Worm (Caenorhabditis elegans) whole organism, late embryonic: Measurements from ENCODE around the gene C35B1.4.

Source experiments
- C08G9.2 ChIP-seq: sonication (generic microtip); optimal IDR thresholded peaks from 2 replicates; lab custom pipeline; 2016; ENCODE audit warnings: mild to moderate bottlenecking, missing genetic modification characterization, moderate library complexity, missing compliant biosample characterization
- K02D7.2 ChIP-seq: sonication (generic microtip); optimal IDR thresholded peaks from 2 replicates; lab custom pipeline; 2017; ENCODE audit warnings: mild to moderate bottlenecking, missing genetic modification characterization, missing compliant biosample characterization
- K09A11.1 ChIP-seq: sonication (generic microtip); optimal IDR thresholded peaks from 2 replicates; lab custom pipeline; 2017; ENCODE audit warnings: antibody characterized with exemption, mild to moderate bottlenecking, missing genetic modification characterization, missing compliant biosample characterization; ENCODE audit not compliant: insufficient read depth
- Y22D7AL.16 ChIP-seq: sonication (generic microtip); optimal IDR thresholded peaks from 2 replicates; lab custom pipeline; 2016; ENCODE audit warnings: missing genetic modification characterization, missing compliant biosample characterization
- ama-1 ChIP-seq: fragments of 150-350 bp; optimal IDR thresholded peaks from 2 replicates; lab custom pipeline; 2014
- ceh-14 ChIP-seq: sonication (generic microtip); optimal IDR thresholded peaks from 2 replicates; lab custom pipeline; 2016; ENCODE audit warnings: missing genotype, missing genetic modification characterization, missing compliant biosample characterization
- ceh-19 ChIP-seq: fragments of 200-800 bp; sonication (Bioruptor generic); optimal IDR thresholded peaks from 2 replicates; lab custom pipeline; 2018; ENCODE audit warnings: mild to moderate bottlenecking, missing genetic modification characterization, missing compliant biosample characterization
- ceh-24 ChIP-seq: sonication (generic microtip); optimal IDR thresholded peaks from 2 replicates; lab custom pipeline; 2016; ENCODE audit warnings: mild to moderate bottlenecking, missing genetic modification characterization, missing compliant biosample characterization
- ceh-31 ChIP-seq: sonication (generic microtip); optimal IDR thresholded peaks from 2 replicates; lab custom pipeline; 2016; ENCODE audit warnings: missing genetic modification characterization, missing compliant biosample characterization
- ceh-48 ChIP-seq: sonication (generic microtip); optimal IDR thresholded peaks from 2 replicates; lab custom pipeline; 2016; ENCODE audit warnings: missing genetic modification characterization, inconsistent platforms, missing compliant biosample characterization
- ceh-6 ChIP-seq: fragments of 200-800 bp; sonication (Bioruptor generic); optimal IDR thresholded peaks from 2 replicates; lab custom pipeline; 2018; ENCODE audit warnings: mild to moderate bottlenecking, missing genetic modification characterization, missing compliant biosample characterization
- ceh-9 ChIP-seq: sonication (generic microtip); optimal IDR thresholded peaks from 2 replicates; lab custom pipeline; 2016; ENCODE audit warnings: mild to moderate bottlenecking, missing genetic modification characterization, inconsistent platforms, missing compliant biosample characterization
- che-1 ChIP-seq: sonication (generic microtip); optimal IDR thresholded peaks from 2 replicates; lab custom pipeline; 2016; ENCODE audit warnings: mild to moderate bottlenecking, missing genetic modification characterization, missing compliant biosample characterization
- dmd-4 ChIP-seq: sonication (generic microtip); optimal IDR thresholded peaks from 2 replicates; lab custom pipeline; 2016; ENCODE audit warnings: borderline replicate concordance, missing genetic modification characterization, missing compliant biosample characterization
- dve-1 ChIP-seq: sonication (generic microtip); optimal IDR thresholded peaks from 2 replicates; lab custom pipeline; 2017; ENCODE audit warnings: antibody characterized with exemption, mild to moderate bottlenecking, missing genetic modification characterization, missing compliant biosample characterization
- elt-2 ChIP-seq: sonication (generic microtip); optimal IDR thresholded peaks from 2 replicates; lab custom pipeline; 2016; ENCODE audit warnings: missing genetic modification reagents, missing genetic modification characterization, missing compliant biosample characterization
- ets-4 ChIP-seq: sonication (generic microtip); optimal IDR thresholded peaks from 2 replicates; lab custom pipeline; 2016; ENCODE audit warnings: missing genetic modification characterization, missing compliant biosample characterization
- fax-1 ChIP-seq: sonication (generic microtip); optimal IDR thresholded peaks from 2 replicates; lab custom pipeline; 2016; ENCODE audit warnings: missing genotype, missing genetic modification characterization, missing compliant biosample characterization
- fkh-6 ChIP-seq: sonication (generic microtip); optimal IDR thresholded peaks from 2 replicates; lab custom pipeline; 2016; ENCODE audit warnings: missing genetic modification characterization, missing compliant biosample characterization
- hlh-30 ChIP-seq: sonication (generic microtip); optimal IDR thresholded peaks from 2 replicates; lab custom pipeline; 2017; ENCODE audit warnings: antibody characterized with exemption, missing genetic modification characterization, missing compliant biosample characterization; ENCODE audit not compliant: insufficient read depth
- hlh-6 ChIP-seq: sonication (generic microtip); optimal IDR thresholded peaks from 2 replicates; lab custom pipeline; 2016; ENCODE audit warnings: missing genotype, missing genetic modification characterization, missing compliant biosample characterization
- hlh-8 ChIP-seq: sonication (generic microtip); optimal IDR thresholded peaks from 2 replicates; lab custom pipeline; 2016; ENCODE audit warnings: missing genotype, missing genetic modification characterization, missing compliant biosample characterization
- mec-3 ChIP-seq: sonication (generic microtip); optimal IDR thresholded peaks from 2 replicates; lab custom pipeline; 2016; ENCODE audit warnings: borderline replicate concordance, missing genetic modification characterization, missing compliant biosample characterization
- nhr-232 ChIP-seq: sonication (generic microtip); optimal IDR thresholded peaks from 2 replicates; lab custom pipeline; 2016; ENCODE audit warnings: missing genetic modification characterization, missing compliant biosample characterization
- npax-4 ChIP-seq: sonication (generic microtip); optimal IDR thresholded peaks from 2 replicates; lab custom pipeline; 2016; ENCODE audit warnings: missing genetic modification characterization, missing compliant biosample characterization
- odd-2 ChIP-seq: sonication (generic microtip); optimal IDR thresholded peaks from 2 replicates; lab custom pipeline; 2017; ENCODE audit warnings: antibody characterized with exemption, mild to moderate bottlenecking, missing genetic modification characterization, missing compliant biosample characterization
- pag-3 ChIP-seq: sonication (generic microtip); optimal IDR thresholded peaks from 2 replicates; lab custom pipeline; 2016; ENCODE audit warnings: missing compliant biosample characterization, missing genetic modification characterization, borderline replicate concordance
- pax-1 ChIP-seq: fragments of 150-350 bp; optimal IDR thresholded peaks from 2 replicates; lab custom pipeline; 2014; ENCODE audit warnings: missing biosample characterization, missing genetic modification characterization
- pha-4 ChIP-seq: fragments of 150-350 bp; optimal IDR thresholded peaks from 2 replicates; lab custom pipeline; 2018; ENCODE audit warnings: missing biosample characterization, missing genetic modification reagents, missing genetic modification characterization
- pros-1 ChIP-seq: fragments of 150-350 bp; optimal IDR thresholded peaks from 2 replicates; lab custom pipeline; 2014; ENCODE audit warnings: missing biosample characterization, missing genetic modification reagents, missing genetic modification characterization
- ref-2 ChIP-seq: sonication (generic microtip); optimal IDR thresholded peaks from 2 replicates; lab custom pipeline; 2016; ENCODE audit warnings: missing genetic modification characterization, missing compliant biosample characterization
- sox-2 ChIP-seq: fragments of 200-800 bp; sonication (Bioruptor generic); IDR thresholded peaks from 2 replicates; pipeline ENCODE4 v1.3.6; 2022; ENCODE audit warnings: missing genetic modification reagents, missing genetic modification characterization, missing compliant biosample characterization
- tbx-7 ChIP-seq: sonication (generic microtip); optimal IDR thresholded peaks from 2 replicates; lab custom pipeline; 2016; ENCODE audit warnings: missing genotype, missing genetic modification characterization, missing compliant biosample characterization
- unc-3 ChIP-seq, 2 experiments: fragments of 200-800 bp in 1 of 2; sonication (Bioruptor generic) in 1 of 2; sonication (generic microtip) in 1 of 2; conservative IDR thresholded peaks in 1 of 2; optimal IDR thresholded peaks in 1 of 2; 2 replicates each; pipeline versions ENCODE4 v1.3.6 to Lab custom; 2016 to 2022; ENCODE audit warnings: missing compliant biosample characterization in 2 of 2, missing genetic modification characterization in 2 of 2, missing genetic modification reagents in 1 of 2
- unc-55 ChIP-seq: sonication (generic microtip); optimal IDR thresholded peaks from 2 replicates; lab custom pipeline; 2017; ENCODE audit warnings: missing biosample characterization, missing genetic modification reagents, missing genetic modification characterization
- zip-5 ChIP-seq: sonication (generic microtip); optimal IDR thresholded peaks from 2 replicates; lab custom pipeline; 2016; ENCODE audit warnings: missing genetic modification characterization, missing compliant biosample characterization
- ztf-16 ChIP-seq: sonication (generic microtip); optimal IDR thresholded peaks from 2 replicates; lab custom pipeline; 2017; ENCODE audit warnings: missing genetic modification characterization, missing compliant biosample characterization

C35B1.4 gene

DNA sequence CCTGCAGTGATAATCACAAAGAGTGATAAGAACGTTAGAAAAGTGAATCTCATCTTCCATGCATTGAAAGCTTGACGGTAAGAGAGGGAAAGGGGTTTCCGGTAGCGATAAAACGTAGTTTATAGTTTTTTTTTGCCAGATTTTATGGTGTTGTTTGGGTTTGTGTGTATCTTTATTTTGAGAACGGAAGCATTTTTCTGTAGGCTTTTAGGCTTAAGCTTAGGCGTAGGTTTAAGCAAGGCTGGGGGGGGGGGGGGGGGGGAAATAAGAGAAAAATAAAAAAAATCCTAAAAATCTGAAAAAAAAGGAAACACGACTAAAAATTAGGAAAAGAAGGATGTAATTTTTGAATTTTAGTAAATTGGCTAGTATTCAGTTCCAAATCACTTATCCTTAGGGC is 713 bp upstream of the C35B1.4 start, which contains the start of gene C35B1.8:
Gene C35B1.8, minus strand, starts transcription at position 101 of the 400 bp plus-strand sequence.
- TF ChIP-seq ceh-14 (no peak), ceh-19 (no peak), sox-2 (GFP tag; lab: Robert Waterston, UW) (no peak), K02D7.2 (tag; lab: Kevin White, UChicago) (no peak), pros-1 (tag; lab: Kevin White, UChicago) (no peak), ceh-6 (no peak), hlh-8 (tag; lab: Kevin White, UChicago) (no peak), zip-5 (tag; lab: Kevin White, UChicago) (no peak), dve-1 (tag; lab: Kevin White, UChicago) (no peak)

DNA sequence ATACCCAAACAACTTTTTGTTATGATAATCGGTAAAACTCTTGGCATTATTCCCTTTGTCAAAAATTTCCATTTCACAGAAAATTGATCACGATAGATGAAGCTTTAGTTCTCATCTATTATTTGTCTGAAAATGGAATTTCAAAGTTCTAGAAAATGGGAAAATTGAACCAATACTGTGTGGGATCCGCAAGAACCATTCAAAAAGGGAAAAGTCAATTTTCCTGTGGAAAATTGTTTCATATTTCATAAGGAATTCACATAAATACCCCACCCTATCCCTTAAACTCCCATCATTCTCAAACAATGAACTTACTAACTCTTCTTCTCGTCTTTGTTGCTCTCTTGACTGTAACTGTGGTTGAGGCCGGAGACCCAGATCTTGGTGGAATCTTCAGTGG is 1.2 kb downstream of the C35B1.4 start, which contains the start of the genes C35B1.9 and C35B1.3:
Gene C35B1.9, minus strand, starts transcription at position 101 of the 400 bp plus-strand sequence.
Gene C35B1.3, plus strand, starts transcription at position 306 of the 400 bp plus-strand sequence.
- TF ChIP-seq ceh-6 (no peak), ceh-24 (no peak), ceh-9 (tag; lab: Kevin White, UChicago) (no peak), unc-3 (GFP tag; conservative IDR thresholded peaks at IDR 0.05; lab: Robert Waterston, UW) (no peak), unc-3 (tag; optimal IDR thresholded peaks at IDR 0.05; lab: Kevin White, UChicago) (no peak), ref-2 (tag; lab: Kevin White, UChicago) (no peak), elt-2 (tag; lab: Kevin White, UChicago) (no peak), C08G9.2 (tag; lab: Kevin White, UChicago) (no peak), che-1 (tag; lab: Kevin White, UChicago) (no peak), pax-1 (no peak), dmd-4 (tag; lab: Kevin White, UChicago) (no peak), Y22D7AL.16 (tag; lab: Kevin White, UChicago) (no peak)

DNA sequence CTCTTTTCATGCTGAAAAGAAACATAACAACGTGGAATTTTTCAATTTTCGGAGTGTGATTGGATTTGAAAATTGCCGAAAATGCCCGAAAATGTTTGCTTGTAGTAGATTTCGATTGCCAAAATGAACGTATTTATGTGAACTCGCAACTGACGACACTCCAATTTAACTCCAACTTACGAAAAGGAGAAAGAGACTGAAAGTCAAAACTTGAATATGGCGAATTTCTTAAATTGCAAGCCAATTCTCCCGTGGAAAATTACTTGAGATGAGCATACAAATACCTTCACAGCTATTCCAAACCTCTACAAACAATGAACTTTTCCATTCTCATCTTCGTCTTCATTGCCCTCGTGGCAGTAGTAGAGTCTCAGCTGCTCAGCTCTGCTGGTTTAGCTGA is 3.0 kb downstream of the C35B1.4 start:
- no peak for TF ChIP-seq ets-4 (tag; lab: Kevin White, UChicago)
- TF ChIP-seq mec-3: no peak
- no peak for TF ChIP-seq ceh-48

DNA sequence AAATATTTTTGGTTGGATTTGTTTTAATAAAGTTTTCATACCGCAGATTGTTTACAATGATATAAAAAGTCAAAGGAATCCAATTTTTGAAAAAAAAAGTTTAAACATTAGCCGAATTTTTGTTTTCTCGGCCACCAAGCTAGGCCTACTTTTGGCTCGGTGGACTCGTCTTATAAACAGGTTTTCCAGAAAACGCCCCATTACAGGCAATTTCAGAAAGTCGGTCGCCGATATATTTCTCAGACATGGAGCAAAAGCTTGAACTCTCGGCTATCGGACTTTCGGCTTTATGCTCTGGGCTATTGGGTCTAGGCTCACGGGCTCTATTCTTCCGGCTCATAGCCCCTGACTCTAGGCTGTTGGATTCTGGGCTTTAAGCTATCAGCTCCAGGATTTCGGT is 3.5 kb downstream of the C35B1.4 start:
- no peak for TF ChIP-seq che-1 (tag; lab: Kevin White, UChicago)
- TF ChIP-seq fax-1: no peak
- TF ChIP-seq pha-4 (tag; lab: Kevin White, UChicago): no peak
- TF ChIP-seq ceh-31 (tag; lab: Kevin White, UChicago): no peak
- no peak for TF ChIP-seq pag-3 (tag; lab: Kevin White, UChicago)
- no peak for TF ChIP-seq ztf-16 (tag; lab: Kevin White, UChicago)
- TF ChIP-seq npax-4 (tag; lab: Kevin White, UChicago): no peak
- no peak for TF ChIP-seq unc-55 (GFP tag; lab: Kevin White, UChicago)
- no peak for TF ChIP-seq odd-2 (tag; lab: Kevin White, UChicago)
- TF ChIP-seq K09A11.1: no peak
- TF ChIP-seq nhr-232: no peak
- no peak for TF ChIP-seq ama-1 (lab: Kevin White, UChicago)
- TF ChIP-seq hlh-30 (tag; lab: Kevin White, UChicago): no peak
- no peak for TF ChIP-seq hlh-6 (tag; lab: Kevin White, UChicago)
- TF ChIP-seq fkh-6: no peak
- no peak for TF ChIP-seq tbx-7 (tag; lab: Kevin White, UChicago)
- TF ChIP-seq elt-2 (tag; lab: Kevin White, UChicago): no peak
- no peak for TF ChIP-seq pax-1
